Fruit fly (Drosophila melanogaster): ENCODE data around the gene Cyp4g1.

Gene Cyp4g1

dm6 chrX:512527-512926, 43.4 kb upstream of the Cyp4g1 start (continued):
- TF ChIP-seq tna (GFP tag; IDR thresholded peaks at IDR 0.05; ENCODE audit: partially characterized antibody) (no peak), Sry-β (GFP tag; optimal IDR thresholded peaks at IDR 0.05) (no peak), cg (GFP tag; optimal IDR thresholded peaks at IDR 0.05) (peak; percentile 15), CG4820 (GFP tag; optimal IDR thresholded peaks at IDR 0.05) (no peak), CG10209 (GFP tag; optimal IDR thresholded peaks at IDR 0.05) (no peak), Med (GFP tag) (peak; percentile 48), CG16815 (GFP tag; optimal IDR thresholded peaks at IDR 0.05) (no peak), CG10274 (GFP tag; optimal IDR thresholded peaks at IDR 0.05) (no peak), Rfx (GFP tag; IDR thresholded peaks at IDR 0.05) (no peak), CG3838 (GFP tag; optimal IDR thresholded peaks at IDR 0.05) (no peak), zf30C (GFP tag; optimal IDR thresholded peaks at IDR 0.05) (peak; percentile 64), Sin3A (optimal IDR thresholded peaks at IDR 0.05) (no peak), ci (GFP tag; IDR thresholded peaks at IDR 0.05) (0 out of 3 replicates have a peak, but pooled peaks have one; percentile 16), Xbp1 (GFP tag; optimal IDR thresholded peaks at IDR 0.05) (peak; percentile 6), Ada2b (GFP tag; IDR thresholded peaks at IDR 0.05) (no peak), Ets65A (GFP tag) (peak; percentile 89), Deaf1 (tag; optimal IDR thresholded peaks at IDR 0.05) (no peak), CG2712 (tag; optimal IDR thresholded peaks at IDR 0.05) (peak; percentile 10), Myb (GFP tag; optimal IDR thresholded peaks at IDR 0.05) (no peak), lilli (GFP tag; optimal IDR thresholded peaks at IDR 0.05) (peak; percentile 4), CG10959 (GFP tag; IDR thresholded peaks at IDR 0.05) (no peak), Ravus (GFP tag; IDR thresholded peaks at IDR 0.05) (no peak), gem (tag; optimal IDR thresholded peaks at IDR 0.05) (peak; percentile 25), CG4360 (GFP tag; IDR thresholded peaks at IDR 0.05) (0 out of 2 replicates have a peak, but pooled peaks have one; percentile 8), dmrt11E (tag; optimal IDR thresholded peaks at IDR 0.05) (no peak), CG10267 (tag; optimal IDR thresholded peaks at IDR 0.05) (no peak), CG4617 (GFP tag; optimal IDR thresholded peaks at IDR 0.05; ENCODE audit: borderline replicate concordance) (no peak), CG12155 (GFP tag; optimal IDR thresholded peaks at IDR 0.05) (no peak), CG2678 (tag; optimal IDR thresholded peaks at IDR 0.05) (no peak), Nf-YB (GFP tag; optimal IDR thresholded peaks at IDR 0.05) (no peak), phol (tag; optimal IDR thresholded peaks at IDR 0.05) (no peak), Doc3 (GFP tag; IDR thresholded peaks at IDR 0.05; ENCODE audit: partially characterized antibody) (no peak), CG17361 (GFP tag; IDR thresholded peaks at IDR 0.05) (0 out of 3 replicates have a peak, but pooled peaks have one; percentile 13), eve (GFP tag; optimal IDR thresholded peaks at IDR 0.05) (peak in 1 of 2 experiments; percentile 37), run (tag; optimal IDR thresholded peaks at IDR 0.05) (no peak), so (GFP tag; IDR thresholded peaks at IDR 0.05) (no peak), CG1603 (tag; optimal IDR thresholded peaks at IDR 0.05) (peak; percentile 11)

- TF ChIP-seq CG34376 (GFP tag; optimal IDR thresholded peaks at IDR 0.05): peak; percentile 17
- TF ChIP-seq ftz-f1 (GFP tag; optimal IDR thresholded peaks at IDR 0.05): no peak
- no peak for TF ChIP-seq Dad (GFP tag; optimal IDR thresholded peaks at IDR 0.05)
- TF ChIP-seq sug (tag; optimal IDR thresholded peaks at IDR 0.05): peak; percentile 68
- TF ChIP-seq Optix (GFP tag; IDR thresholded peaks at IDR 0.05): no peak
- TF ChIP-seq sr (GFP tag; IDR thresholded peaks at IDR 0.05): no peak
- no peak for TF ChIP-seq Adf1 (GFP tag; IDR thresholded peaks at IDR 0.05)
- TF ChIP-seq Poxn (GFP tag; IDR thresholded peaks at IDR 0.05): no peak
- peak; percentile 8 for TF ChIP-seq lbe (GFP tag; optimal IDR thresholded peaks at IDR 0.05)
- no peak for TF ChIP-seq Elba2 (GFP tag; optimal IDR thresholded peaks at IDR 0.05)
- TF ChIP-seq Dip2 (GFP tag; IDR thresholded peaks at IDR 0.05): no peak
Measured at dm6 chrX:510528-510927, 41.4 kb upstream of the Cyp4g1 start.
